Worm (Caenorhabditis elegans) whole organism, L4 larva: ENCODE results near the gene arrd-8.

Source experiments
- D1046.2 ChIP-seq: fragments of 200-800 bp; sonication (Bioruptor generic); IDR thresholded peaks from 2 replicates; pipeline ENCODE4 v1.3.6; 2022; ENCODE audit warnings: missing genetic modification characterization, missing compliant biosample characterization
- F10B5.3 ChIP-seq: sonication (generic microtip); optimal IDR thresholded peaks from 2 replicates; lab custom pipeline; 2016; ENCODE audit warnings: mild to moderate bottlenecking, missing genetic modification characterization, missing compliant biosample characterization
- F37D6.2 ChIP-seq: sonication (generic microtip); optimal IDR thresholded peaks from 2 replicates; lab custom pipeline; 2016; ENCODE audit warnings: mild to moderate bottlenecking, missing genetic modification characterization, missing compliant biosample characterization
- F49E8.2 ChIP-seq: sonication (generic microtip); optimal IDR thresholded peaks from 2 replicates; lab custom pipeline; 2016; ENCODE audit warnings: missing compliant biosample characterization, mild to moderate bottlenecking, missing genetic modification characterization, borderline replicate concordance
- R02D3.7 ChIP-seq: fragments of 150-350 bp; sonication (generic microtip); optimal IDR thresholded peaks from 3 replicates; lab custom pipeline; 2014; ENCODE audit warnings: missing biosample characterization, missing genetic modification characterization
- Y5F2A.4 ChIP-seq: fragments of 200-800 bp; sonication (Bioruptor generic); optimal IDR thresholded peaks from 2 replicates; lab custom pipeline; 2018; ENCODE audit warnings: mild to moderate bottlenecking, missing genetic modification characterization, missing compliant biosample characterization
- Y75B8A.6 ChIP-seq: fragments of 200-800 bp; sonication (Bioruptor generic); IDR thresholded peaks from 2 replicates; pipeline ENCODE4 v1.3.6; 2022; ENCODE audit warnings: missing genetic modification reagents, missing genetic modification characterization, missing compliant biosample characterization
- ZK337.2 ChIP-seq: fragments of 200-800 bp; sonication (Bioruptor generic); IDR thresholded peaks from 2 replicates; pipeline ENCODE4 v1.3.6; 2022; ENCODE audit warnings: missing genetic modification reagents, missing genetic modification characterization, missing compliant biosample characterization
- ZK546.5 ChIP-seq, 2 experiments: sonication (generic microtip); optimal IDR thresholded peaks; 2 replicates each; lab custom pipeline; 2017; ENCODE audit warnings: missing biosample characterization in 2 of 2, missing genetic modification characterization in 2 of 2
- ceh-20 ChIP-seq: fragments of 200-800 bp; sonication (Bioruptor generic); IDR thresholded peaks from 2 replicates; pipeline ENCODE4 v1.3.6; 2022; ENCODE audit warnings: missing genetic modification reagents, missing genetic modification characterization, missing compliant biosample characterization
- ceh-32 ChIP-seq: sonication (generic microtip); optimal IDR thresholded peaks from 2 replicates; lab custom pipeline; 2016; ENCODE audit warnings: mild to moderate bottlenecking, missing genetic modification characterization, missing compliant biosample characterization; ENCODE audit not compliant: poor library complexity
- daf-16 ChIP-seq, 3 experiments: sonication (generic microtip); optimal IDR thresholded peaks; 2 replicates each; lab custom pipeline; 2016 to 2017; ENCODE audit warnings: missing genetic modification characterization in 3 of 3, missing genetic modification reagents in 3 of 3, mild to moderate bottlenecking in 2 of 3, missing compliant biosample characterization in 2 of 3, missing biosample characterization in 1 of 3, moderate library complexity in 1 of 3
- daf-19 ChIP-seq: fragments of 200-800 bp; sonication (Bioruptor generic); conservative IDR thresholded peaks from 2 replicates; pipeline ENCODE4 v1.3.6; 2022; ENCODE audit warnings: missing genetic modification characterization, missing compliant biosample characterization
- daf-8 ChIP-seq: fragments of 200-800 bp; sonication (Bioruptor generic); IDR thresholded peaks from 2 replicates; pipeline ENCODE4 v1.3.6; 2022; ENCODE audit warnings: missing genetic modification characterization, missing compliant biosample characterization
- dmd-9 ChIP-seq: fragments of 200-800 bp; sonication (Bioruptor generic); IDR thresholded peaks from 2 replicates; pipeline ENCODE4 v1.3.6; 2022; ENCODE audit warnings: missing genetic modification reagents, missing genetic modification characterization, missing compliant biosample characterization
- duxl-1 ChIP-seq: sonication (generic microtip); optimal IDR thresholded peaks from 2 replicates; lab custom pipeline; 2016; ENCODE audit warnings: mild to moderate bottlenecking, missing genetic modification characterization, moderate library complexity, missing compliant biosample characterization; ENCODE audit not compliant: poor library complexity
- egl-43 ChIP-seq: fragments of 200-800 bp; sonication (Bioruptor generic); IDR thresholded peaks from 2 replicates; pipeline ENCODE4 v1.3.6; 2022; ENCODE audit warnings: missing genetic modification reagents, missing genetic modification characterization, missing compliant biosample characterization
- fkh-10 ChIP-seq: fragments of 150-350 bp; optimal IDR thresholded peaks from 2 replicates; lab custom pipeline; 2014; ENCODE audit warnings: missing biosample characterization, missing genetic modification reagents, missing genetic modification characterization
- gei-8 ChIP-seq: fragments of 200-800 bp; sonication (Bioruptor generic); optimal IDR thresholded peaks from 2 replicates; lab custom pipeline; 2018; ENCODE audit warnings: mild to moderate bottlenecking, missing genetic modification characterization, missing compliant biosample characterization
- hif-1 ChIP-seq, 2 experiments: sonication (generic microtip); optimal IDR thresholded peaks; 2 replicates each; lab custom pipeline; 2016 to 2017; ENCODE audit warnings: missing compliant biosample characterization in 2 of 2, missing genetic modification characterization in 2 of 2, missing genetic modification reagents in 2 of 2, missing genotype in 2 of 2, mild to moderate bottlenecking in 1 of 2
- jun-1 ChIP-seq: fragments of 150-350 bp; optimal IDR thresholded peaks from 2 replicates; lab custom pipeline; 2014; ENCODE audit warnings: missing biosample characterization, missing genetic modification reagents, missing genetic modification characterization
- lim-7 ChIP-seq: fragments of 200-800 bp; sonication (Bioruptor generic); IDR thresholded peaks from 2 replicates; pipeline ENCODE4 v1.3.6; 2022; ENCODE audit warnings: missing genetic modification characterization, missing compliant biosample characterization
- lin-1 ChIP-seq: fragments of 200-800 bp; sonication (Bioruptor generic); IDR thresholded peaks from 2 replicates; pipeline ENCODE4 v1.3.6; 2022; ENCODE audit warnings: missing genetic modification reagents, missing genetic modification characterization, missing compliant biosample characterization
- lin-13 ChIP-seq: fragments of 150-350 bp; optimal IDR thresholded peaks from 2 replicates; lab custom pipeline; 2014; ENCODE audit warnings: missing biosample characterization, missing genetic modification reagents, missing genetic modification characterization
- lin-15B ChIP-seq: fragments of 150-350 bp; sonication (generic microtip); optimal IDR thresholded peaks from 3 replicates; lab custom pipeline; 2014; ENCODE audit warnings: missing biosample characterization, missing genetic modification characterization
- lin-29 ChIP-seq: fragments of 200-800 bp; sonication (Bioruptor generic); IDR thresholded peaks from 2 replicates; pipeline ENCODE4 v1.3.6; 2022; ENCODE audit warnings: missing genetic modification reagents, missing genetic modification characterization, missing compliant biosample characterization
- lir-3 ChIP-seq: sonication (generic microtip); optimal IDR thresholded peaks from 2 replicates; lab custom pipeline; 2016; ENCODE audit warnings: mild to moderate bottlenecking, missing genetic modification characterization, missing compliant biosample characterization
- madf-9 ChIP-seq: fragments of 200-800 bp; sonication (Bioruptor generic); conservative IDR thresholded peaks from 2 replicates; pipeline ENCODE4 v1.3.6; 2022; ENCODE audit warnings: missing genetic modification reagents, missing genetic modification characterization, missing compliant biosample characterization
- mxl-2 ChIP-seq: fragments of 200-800 bp; sonication (Bioruptor generic); conservative IDR thresholded peaks from 2 replicates; pipeline ENCODE4 v1.3.6; 2022; ENCODE audit warnings: missing genetic modification reagents, missing genetic modification characterization, missing compliant biosample characterization
- nhr-10 ChIP-seq: fragments of 150-350 bp; optimal IDR thresholded peaks from 2 replicates; lab custom pipeline; 2014; ENCODE audit warnings: missing biosample characterization, missing genetic modification characterization
- nhr-11 ChIP-seq: fragments of 150-350 bp; optimal IDR thresholded peaks from 2 replicates; lab custom pipeline; 2014; ENCODE audit warnings: missing biosample characterization, missing genetic modification characterization
- nhr-111 ChIP-seq: fragments of 200-800 bp; sonication (Bioruptor generic); optimal IDR thresholded peaks from 2 replicates; lab custom pipeline; 2018; ENCODE audit warnings: mild to moderate bottlenecking, missing genetic modification characterization, missing compliant biosample characterization
- nhr-237 ChIP-seq: sonication (generic microtip); optimal IDR thresholded peaks from 2 replicates; lab custom pipeline; 2017; ENCODE audit warnings: missing biosample characterization, missing genetic modification characterization
- nhr-42 ChIP-seq: fragments of 200-800 bp; sonication (Bioruptor generic); IDR thresholded peaks from 2 replicates; pipeline ENCODE4 v1.3.6; 2022; ENCODE audit warnings: missing genetic modification characterization, missing compliant biosample characterization
- nhr-48 ChIP-seq: sonication (generic microtip); optimal IDR thresholded peaks from 2 replicates; lab custom pipeline; 2016; ENCODE audit warnings: mild to moderate bottlenecking, missing genetic modification characterization, missing compliant biosample characterization
- pha-4 ChIP-seq, 2 experiments: fragments of 150-350 bp in 1 of 2; fragments of 200-800 bp in 1 of 2; sonication (Bioruptor generic) in 1 of 2; IDR thresholded peaks in 1 of 2; optimal IDR thresholded peaks in 1 of 2; 2 replicates each; pipeline versions ENCODE4 v1.3.6 to Lab custom; 2014 to 2022; ENCODE audit warnings: missing genetic modification characterization in 2 of 2, missing genetic modification reagents in 2 of 2, missing biosample characterization in 1 of 2, missing compliant biosample characterization in 1 of 2
- php-3 ChIP-seq: fragments of 200-800 bp; sonication (Bioruptor generic); IDR thresholded peaks from 2 replicates; pipeline ENCODE4 v1.3.6; 2022; ENCODE audit warnings: missing genetic modification reagents, missing genetic modification characterization, missing compliant biosample characterization
- rbr-2 ChIP-seq: sonication (generic microtip); optimal IDR thresholded peaks from 2 replicates; lab custom pipeline; 2016; ENCODE audit warnings: missing genotype, missing genetic modification characterization, missing compliant biosample characterization
- saeg-2 ChIP-seq: fragments of 200-800 bp; sonication (Bioruptor generic); IDR thresholded peaks from 2 replicates; pipeline ENCODE4 v1.3.6; 2022; ENCODE audit warnings: missing genetic modification reagents, missing genetic modification characterization, missing compliant biosample characterization
- skn-1 ChIP-seq: fragments of 150-350 bp; optimal IDR thresholded peaks from 2 replicates; lab custom pipeline; 2014; ENCODE audit warnings: missing biosample characterization, missing genetic modification characterization
- snpc-1.2 ChIP-seq: fragments of 200-800 bp; sonication (Bioruptor generic); IDR thresholded peaks from 2 replicates; pipeline ENCODE4 v1.3.6; 2022; ENCODE audit warnings: missing genetic modification reagents, missing genetic modification characterization, missing compliant biosample characterization
- tra-1 ChIP-seq: fragments of 200-800 bp; sonication (Bioruptor generic); IDR thresholded peaks from 2 replicates; pipeline ENCODE4 v1.3.6; 2022; ENCODE audit warnings: missing genetic modification reagents, missing genetic modification characterization, missing compliant biosample characterization
- unc-62 ChIP-seq, 3 experiments: fragments of 150-350 bp in 1 of 3; sonication (generic microtip); optimal IDR thresholded peaks in 2 of 3; peaks in 1 of 3; 1 replicate in 1 of 3; 2 replicates in 2 of 3; lab custom pipeline; 2014 to 2017; ENCODE audit warnings: missing biosample characterization in 3 of 3, missing genetic modification characterization in 3 of 3, missing genetic modification reagents in 3 of 3, missing genotype in 1 of 3
- vab-7 ChIP-seq: fragments of 200-800 bp; sonication (Bioruptor generic); IDR thresholded peaks from 2 replicates; pipeline ENCODE4 v1.3.6; 2022; ENCODE audit warnings: missing genetic modification reagents, missing genetic modification characterization, missing compliant biosample characterization
- zfp-2 ChIP-seq: sonication (generic microtip); optimal IDR thresholded peaks from 2 replicates; lab custom pipeline; 2016; ENCODE audit warnings: mild to moderate bottlenecking, missing genetic modification characterization, missing compliant biosample characterization
- zip-11 ChIP-seq: fragments of 200-800 bp; sonication (Bioruptor generic); IDR thresholded peaks from 2 replicates; pipeline ENCODE4 v1.3.6; 2022; ENCODE audit warnings: missing genetic modification characterization, missing compliant biosample characterization
- ztf-11 ChIP-seq: fragments of 150-350 bp; optimal IDR thresholded peaks from 2 replicates; lab custom pipeline; 2014; ENCODE audit warnings: missing biosample characterization, missing genetic modification characterization

Gene arrd-8

ce11 chrII:12102365-12102764, 37.5 kb downstream of the arrd-8 start (continued):
- peak; percentile 74 for TF ChIP-seq F37D6.2
- TF ChIP-seq tra-1 (GFP tag; lab: Robert Waterston, UW) = peak; percentile 86
- no peak for TF ChIP-seq mxl-2 (GFP tag; lab: Robert Waterston, UW)
- peak; percentile 89 for TF ChIP-seq nhr-48
- peak; percentile 17 for TF ChIP-seq Y5F2A.4
- TF ChIP-seq nhr-42 = peak; percentile 63; the same call in 1 of the 2 replicates
- TF ChIP-seq hif-1 (tag; optimal IDR thresholded peaks at IDR 0.05; lab: Kevin White, UChicago) = peak; percentile 62 to 87
- no peak for TF ChIP-seq lim-7 (GFP tag; lab: Robert Waterston, UW)
- TF ChIP-seq vab-7 (GFP tag; lab: Robert Waterston, UW) = peak; percentile 59; the same call in 1 of the 2 replicates
- TF ChIP-seq lin-13 (GFP tag; lab: Kevin White, UChicago) = peak; percentile 69
- TF ChIP-seq jun-1 (tag; lab: Kevin White, UChicago) = peak; percentile 58
- no peak for TF ChIP-seq lin-29 (GFP tag; lab: Robert Waterston, UW)
- TF ChIP-seq ZK546.5 (tag; optimal IDR thresholded peaks at IDR 0.05; lab: Kevin White, UChicago) = no peak
- TF ChIP-seq nhr-11 (tag; lab: Kevin White, UChicago) = peak; percentile 97
- TF ChIP-seq snpc-1.2 = no peak
- TF ChIP-seq duxl-1 (tag; lab: Kevin White, UChicago) = peak; percentile 55
- no peak for TF ChIP-seq F10B5.3
- TF ChIP-seq madf-9 (GFP tag; lab: Robert Waterston, UW) = no peak
- no peak for TF ChIP-seq lin-15B (tag; lab: Kevin White, UChicago)
- peak in 1 of 2 experiments; percentile 99 for TF ChIP-seq unc-62 (GFP tag; optimal IDR thresholded peaks at IDR 0.05 in 1 of 2; lab: Kevin White, UChicago)
- no peak for TF ChIP-seq unc-62 (tag; optimal IDR thresholded peaks at IDR 0.05; lab: Kevin White, UChicago)
- TF ChIP-seq nhr-111 = no peak
- TF ChIP-seq ZK337.2 = no peak
- TF ChIP-seq daf-19 (GFP tag; lab: Robert Waterston, UW) = no peak
- TF ChIP-seq ztf-11 (tag; lab: Kevin White, UChicago) = no peak
- 0 out of 2 replicates have a peak, but pooled peaks have one; percentile 35 for TF ChIP-seq D1046.2 (GFP tag; lab: Robert Waterston, UW)
- TF ChIP-seq dmd-9 (GFP tag; lab: Robert Waterston, UW) = peak; percentile 51; the same call in 1 of the 2 replicates
- TF ChIP-seq nhr-237 (tag; lab: Kevin White, UChicago) = no peak

ce11 chrII:12107840-12108239, 43.0 kb downstream of the arrd-8 start, which contains the start of gene Y17G7B.18:
Gene Y17G7B.18, minus strand, starts transcription at chrII:12107857.
- TF ChIP-seq fkh-10 (GFP tag; lab: Kevin White, UChicago) = peak; percentile 62
- no peak for TF ChIP-seq lir-3
- TF ChIP-seq zfp-2 (tag; lab: Kevin White, UChicago) = no peak
- no peak for TF ChIP-seq tra-1 (GFP tag; lab: Robert Waterston, UW)
- no peak for TF ChIP-seq nhr-10
- TF ChIP-seq ZK546.5 (tag; optimal IDR thresholded peaks at IDR 0.05; lab: Kevin White, UChicago) = no peak
- no peak for TF ChIP-seq gei-8 (GFP tag; lab: Kevin White, UChicago)
- no peak for TF ChIP-seq ceh-20
- TF ChIP-seq lin-29 (GFP tag; lab: Robert Waterston, UW) = no peak
- TF ChIP-seq pha-4 (GFP tag; IDR thresholded peaks at IDR 0.05; lab: Robert Waterston, UW) = no peak
- TF ChIP-seq pha-4 (tag; optimal IDR thresholded peaks at IDR 0.05; lab: Kevin White, UChicago) = no peak
- peak; percentile 48 for TF ChIP-seq rbr-2 (tag; lab: Kevin White, UChicago)
- no peak for TF ChIP-seq daf-16 (GFP tag; optimal IDR thresholded peaks at IDR 0.05; lab: Kevin White, UChicago)
- no peak for TF ChIP-seq daf-16 (tag; optimal IDR thresholded peaks at IDR 0.05; lab: Kevin White, UChicago)
- no peak for TF ChIP-seq F49E8.2 (tag; lab: Kevin White, UChicago)
- no peak for TF ChIP-seq saeg-2
- TF ChIP-seq ZK337.2 = no peak
- no peak for TF ChIP-seq R02D3.7 (tag; lab: Kevin White, UChicago)
- peak in 1 of 2 experiments; percentile 87 for TF ChIP-seq unc-62 (GFP tag; optimal IDR thresholded peaks at IDR 0.05 in 1 of 2; lab: Kevin White, UChicago)
- no peak for TF ChIP-seq unc-62 (tag; optimal IDR thresholded peaks at IDR 0.05; lab: Kevin White, UChicago)
- TF ChIP-seq Y5F2A.4 = no peak
- no peak for TF ChIP-seq zip-11
- no peak for TF ChIP-seq daf-8 (GFP tag; lab: Robert Waterston, UW)
- no peak for TF ChIP-seq ceh-32 (tag; lab: Kevin White, UChicago)
- no peak for TF ChIP-seq nhr-11 (tag; lab: Kevin White, UChicago)
- TF ChIP-seq nhr-111 = no peak
- no peak for TF ChIP-seq php-3 (GFP tag; lab: Robert Waterston, UW)
- no peak for TF ChIP-seq Y75B8A.6 (GFP tag; lab: Robert Waterston, UW)
- TF ChIP-seq lin-15B (tag; lab: Kevin White, UChicago) = no peak
- TF ChIP-seq skn-1 (tag; lab: Kevin White, UChicago) = no peak
- no peak for TF ChIP-seq lim-7 (GFP tag; lab: Robert Waterston, UW)
- TF ChIP-seq egl-43 (GFP tag; lab: Robert Waterston, UW) = no peak
- TF ChIP-seq lin-1 (GFP tag; lab: Robert Waterston, UW) = no peak
